Fruit fly (Drosophila melanogaster): ENCODE data around the gene CG7829.
A peak's percentile ranks its signal among the peaks of the same experiment; 100 is the strongest.

The CG7829 gene

dm6 chr3R:29859763-29860162 lies 42.2 kb upstream of the CG7829 start (continued):
- no peak for TF ChIP-seq CG17568 (GFP tag; optimal IDR thresholded peaks at IDR 0.05)
- no peak for TF ChIP-seq CG16813 (GFP tag; IDR thresholded peaks at IDR 0.05; ENCODE audit: partially characterized antibody)
- no peak for TF ChIP-seq knrl (GFP tag; IDR thresholded peaks at IDR 0.05; ENCODE audit: partially characterized antibody)
- no peak for TF ChIP-seq CG7839 (tag; optimal IDR thresholded peaks at IDR 0.05)
- TF ChIP-seq exex (tag; optimal IDR thresholded peaks at IDR 0.05): no peak
- TF ChIP-seq inv (GFP tag; IDR thresholded peaks at IDR 0.05; ENCODE audit: partially characterized antibody): no peak
- TF ChIP-seq YL-1 (GFP tag; optimal IDR thresholded peaks at IDR 0.05): peak; percentile 56
- no peak for TF ChIP-seq CG10274 (GFP tag; optimal IDR thresholded peaks at IDR 0.05)
- TF ChIP-seq CG43689 (GFP tag; IDR thresholded peaks at IDR 0.05): no peak
- peak; percentile 30 for TF ChIP-seq CG6813 (GFP tag; optimal IDR thresholded peaks at IDR 0.05)
- no peak for TF ChIP-seq CG10959 (GFP tag; IDR thresholded peaks at IDR 0.05)
- no peak for TF ChIP-seq CG3726 (GFP tag; IDR thresholded peaks at IDR 0.05)
- TF ChIP-seq caup (GFP tag; optimal IDR thresholded peaks at IDR 0.05; ENCODE audit: severe bottlenecking): peak; percentile 61
- peak; percentile 49 for TF ChIP-seq Ptx1 (GFP tag; IDR thresholded peaks at IDR 0.05)
- no peak for TF ChIP-seq CG6683 (GFP tag; optimal IDR thresholded peaks at IDR 0.05)
- no peak for TF ChIP-seq kah (GFP tag; optimal IDR thresholded peaks at IDR 0.05)
- TF ChIP-seq vfl (GFP tag; optimal IDR thresholded peaks at IDR 0.05): peak; percentile 18
- TF ChIP-seq Jarid2 (GFP tag; optimal IDR thresholded peaks at IDR 0.05): no peak
- no peak for TF ChIP-seq CG33213 (GFP tag; optimal IDR thresholded peaks at IDR 0.05)
- peak; percentile 55 for TF ChIP-seq CG17912 (GFP tag; optimal IDR thresholded peaks at IDR 0.05)
- TF ChIP-seq Xrp1 (GFP tag; IDR thresholded peaks at IDR 0.05): peak; percentile 32; the same call in 1 of the 2 replicates
- no peak for TF ChIP-seq dimm (GFP tag; IDR thresholded peaks at IDR 0.05)
- TF ChIP-seq seq (GFP tag; IDR thresholded peaks at IDR 0.05): 0 out of 2 replicates have a peak, but pooled peaks have one; percentile 22
- TF ChIP-seq CG2116 (GFP tag; optimal IDR thresholded peaks at IDR 0.05): peak; percentile 54
- TF ChIP-seq HLH4C (GFP tag; IDR thresholded peaks at IDR 0.05; ENCODE audit: partially characterized antibody): peak; percentile 68
- no peak for TF ChIP-seq dm (GFP tag; optimal IDR thresholded peaks at IDR 0.05)
- TF ChIP-seq Side (GFP tag; optimal IDR thresholded peaks at IDR 0.05): no peak
- no peak for TF ChIP-seq CG5180 (GFP tag; optimal IDR thresholded peaks at IDR 0.05)
- no peak for TF ChIP-seq CG7745 (tag; optimal IDR thresholded peaks at IDR 0.05)
- TF ChIP-seq Oli (tag; optimal IDR thresholded peaks at IDR 0.05): no peak
- TF ChIP-seq tio (GFP tag; optimal IDR thresholded peaks at IDR 0.05): no peak
- 0 out of 2 replicates have a peak, but pooled peaks have one; percentile 14 for TF ChIP-seq rib (GFP tag; IDR thresholded peaks at IDR 0.05)
- TF ChIP-seq hb (GFP tag; IDR thresholded peaks at IDR 0.05; ENCODE audit: partially characterized antibody): no peak
- no peak for TF ChIP-seq eve (GFP tag; optimal IDR thresholded peaks at IDR 0.05)
- peak; percentile 17 for TF ChIP-seq Bteb2 (GFP tag; optimal IDR thresholded peaks at IDR 0.05)
- TF ChIP-seq yki (optimal IDR thresholded peaks at IDR 0.05): no peak
- TF ChIP-seq az2 (GFP tag; optimal IDR thresholded peaks at IDR 0.05): peak; percentile 37
- TF ChIP-seq Sox100B (GFP tag; optimal IDR thresholded peaks at IDR 0.05): no peak
- TF ChIP-seq sd (tag; optimal IDR thresholded peaks at IDR 0.05): peak; percentile 27
- no peak for TF ChIP-seq crol (GFP tag; IDR thresholded peaks at IDR 0.05)

DNA sequence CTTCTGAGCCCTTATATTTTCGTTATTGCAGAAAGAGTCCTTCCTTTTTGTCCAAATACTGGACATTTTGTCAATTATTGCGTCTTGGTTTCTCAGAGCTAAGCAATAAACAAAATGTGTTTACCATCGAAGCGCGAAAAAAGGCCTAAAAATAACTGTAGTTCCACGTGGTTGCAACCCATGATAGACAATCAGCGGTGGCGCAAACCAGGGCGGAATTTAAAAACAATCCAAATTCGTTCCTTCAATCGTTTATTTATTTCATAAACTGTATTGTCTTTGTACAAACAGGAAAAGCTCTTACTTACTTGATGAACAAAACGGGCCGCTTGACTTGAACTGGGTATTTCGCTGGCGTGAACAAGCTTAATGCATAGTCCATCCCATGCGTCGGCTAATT lies 41.2 kb upstream of the CG7829 start, which contains the start of gene CG7824:
TSS of gene CG7824 (minus strand) at position 131 of the 400 bp plus-strand sequence.
- TF ChIP-seq CG12104 (GFP tag; optimal IDR thresholded peaks at IDR 0.05) (no peak), Ets97D (GFP tag; optimal IDR thresholded peaks at IDR 0.05) (peak; percentile 45), phol (tag; optimal IDR thresholded peaks at IDR 0.05) (peak; percentile 23), slp2 (GFP tag; optimal IDR thresholded peaks at IDR 0.05) (no peak), CG16863 (GFP tag; optimal IDR thresholded peaks at IDR 0.05) (no peak), Hey (tag; optimal IDR thresholded peaks at IDR 0.05) (no peak), HLH4C (GFP tag; IDR thresholded peaks at IDR 0.05; ENCODE audit: partially characterized antibody) (no peak), CG3995 (GFP tag; optimal IDR thresholded peaks at IDR 0.05) (no peak), CG11456 (GFP tag; IDR thresholded peaks at IDR 0.05) (no peak), TFAM (GFP tag; optimal IDR thresholded peaks at IDR 0.05) (no peak), CG12769 (tag; optimal IDR thresholded peaks at IDR 0.05) (no peak), Hand (GFP tag; optimal IDR thresholded peaks at IDR 0.05) (no peak), pros (GFP tag; optimal IDR thresholded peaks at IDR 0.05) (no peak), Bdp1 (GFP tag; optimal IDR thresholded peaks at IDR 0.05) (no peak)

Measured in whole organism, embryonic.